Fruit fly (Drosophila melanogaster): Measurements from ENCODE around the gene Cp7Fb.
A peak's percentile ranks its signal among the peaks of the same experiment; 100 is the strongest.

Gene Cp7Fb

DNA sequence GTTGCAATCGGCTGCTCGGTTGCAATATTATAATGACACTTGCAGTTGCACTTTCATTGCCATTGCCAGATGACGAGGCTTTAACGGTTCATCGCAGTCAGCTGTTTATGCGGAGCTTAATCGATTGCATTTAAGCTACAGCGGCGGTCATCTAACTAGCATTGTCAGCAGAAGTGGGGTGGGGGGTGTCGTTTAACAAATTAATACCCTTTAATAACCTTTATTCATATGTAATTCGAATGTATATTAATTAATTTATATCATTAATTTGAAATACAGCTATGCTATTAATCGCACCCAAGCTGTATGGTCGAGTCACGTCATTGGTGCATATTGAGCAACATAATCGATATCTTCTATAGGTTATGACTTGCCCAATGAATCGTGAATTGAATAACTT lies 19.2 kb downstream of the Cp7Fb start (continued):
- TF ChIP-seq NFAT (GFP tag; IDR thresholded peaks at IDR 0.05) (peak; percentile 45; the same call in 1 of the 2 replicates), grau (tag; optimal IDR thresholded peaks at IDR 0.05) (peak; percentile 67), sob (GFP tag; IDR thresholded peaks at IDR 0.05) (peak; percentile 80), CG2129 (GFP tag; IDR thresholded peaks at IDR 0.05; ENCODE audit: partially characterized antibody) (no peak), CG5180 (GFP tag; optimal IDR thresholded peaks at IDR 0.05) (peak; percentile 76), CG30020 (tag; optimal IDR thresholded peaks at IDR 0.05) (peak; percentile 10), gcm (GFP tag; optimal IDR thresholded peaks at IDR 0.05) (peak; percentile 62), CG12155 (GFP tag; optimal IDR thresholded peaks at IDR 0.05) (peak; percentile 41), nerfin-2 (GFP tag; IDR thresholded peaks at IDR 0.05; ENCODE audit: partially characterized antibody) (no peak), sug (tag; optimal IDR thresholded peaks at IDR 0.05) (peak; percentile 0), Optix (GFP tag; IDR thresholded peaks at IDR 0.05) (peak; percentile 86), oc (tag; optimal IDR thresholded peaks at IDR 0.05) (peak; percentile 84), dm (GFP tag; optimal IDR thresholded peaks at IDR 0.05) (no peak), h (optimal IDR thresholded peaks at IDR 0.05) (no peak), Awh (GFP tag; IDR thresholded peaks at IDR 0.05) (peak; percentile 86), gfzf (GFP tag; optimal IDR thresholded peaks at IDR 0.05) (no peak), Abd-B (GFP tag; optimal IDR thresholded peaks at IDR 0.05) (peak; percentile 68), cg (GFP tag; optimal IDR thresholded peaks at IDR 0.05) (no peak), D19A (tag; optimal IDR thresholded peaks at IDR 0.05) (peak; percentile 74), esg (GFP tag; conservative IDR thresholded peaks at IDR 0.05) (peak; percentile 78), Ets97D (GFP tag; optimal IDR thresholded peaks at IDR 0.05) (no peak), CG2712 (tag; optimal IDR thresholded peaks at IDR 0.05) (peak; percentile 81), dimm (GFP tag; IDR thresholded peaks at IDR 0.05) (peak; percentile 67), CG12299 (tag; optimal IDR thresholded peaks at IDR 0.05) (peak; percentile 9), Dfd (GFP tag; optimal IDR thresholded peaks at IDR 0.05) (no peak), eve (GFP tag; optimal IDR thresholded peaks at IDR 0.05) (peak in 1 of 2 experiments; percentile 79), CG18262 (tag; optimal IDR thresholded peaks at IDR 0.05) (peak; percentile 76), Kr (GFP tag; optimal IDR thresholded peaks at IDR 0.05) (no peak), CG10543 (GFP tag; optimal IDR thresholded peaks at IDR 0.05) (no peak), crp (GFP tag; optimal IDR thresholded peaks at IDR 0.05) (peak in 1 of 2 experiments; percentile 34), Pdp1 (GFP tag; optimal IDR thresholded peaks at IDR 0.05) (peak; percentile 17 to 46), CG10565 (GFP tag; optimal IDR thresholded peaks at IDR 0.05) (no peak), disco-r (GFP tag; optimal IDR thresholded peaks at IDR 0.05) (no peak), bowl (GFP tag; IDR thresholded peaks at IDR 0.05) (peak; percentile 78), jumu (GFP tag; optimal IDR thresholded peaks at IDR 0.05) (no peak), dpn (GFP tag; optimal IDR thresholded peaks at IDR 0.05) (peak in 1 of 2 experiments; percentile 69), wek (GFP tag; optimal IDR thresholded peaks at IDR 0.05) (peak; percentile 66), Trl (optimal IDR thresholded peaks at IDR 0.05) (no peak), Trl (GFP tag; optimal IDR thresholded peaks at IDR 0.05) (no peak), Xbp1 (GFP tag; optimal IDR thresholded peaks at IDR 0.05) (peak; percentile 82), CG2875 (GFP tag; optimal IDR thresholded peaks at IDR 0.05) (peak; percentile 78), Camta (GFP tag; optimal IDR thresholded peaks at IDR 0.05) (no peak), CG17186 (GFP tag; optimal IDR thresholded peaks at IDR 0.05) (no peak), Sin3A (optimal IDR thresholded peaks at IDR 0.05) (no peak), inv (GFP tag; IDR thresholded peaks at IDR 0.05; ENCODE audit: partially characterized antibody) (no peak), pb (GFP tag; optimal IDR thresholded peaks at IDR 0.05) (no peak), vfl (GFP tag; optimal IDR thresholded peaks at IDR 0.05) (no peak), CG13624 (GFP tag; optimal IDR thresholded peaks at IDR 0.05) (no peak), CG11247 (GFP tag; IDR thresholded peaks at IDR 0.05) (peak; percentile 72), NC2β (GFP tag; optimal IDR thresholded peaks at IDR 0.05) (no peak), Blimp-1 (GFP tag; optimal IDR thresholded peaks at IDR 0.05) (peak; percentile 79), CG17359 (tag; optimal IDR thresholded peaks at IDR 0.05) (peak; percentile 90)

Data from whole organism, embryonic.